Fruit fly (Drosophila melanogaster) whole organism, embryonic: ENCODE measurements around the gene RpL24-like.

Experiments used
- Atf3 ChIP-seq: fragments of 200-800 bp; sonication (Bioruptor generic); optimal IDR thresholded peaks from 3 replicates; lab custom pipeline; 2016; ENCODE audit warnings: missing biosample characterization, missing genetic modification characterization
- B-H2 ChIP-seq: fragments of 200-800 bp; sonication (Bioruptor generic); optimal IDR thresholded peaks from 2 replicates; lab custom pipeline; 2018; ENCODE audit warnings: missing biosample characterization, mild to moderate bottlenecking, missing genetic modification characterization
- BEAF-32 ChIP-seq: fragments of 200-800 bp; sonication (Bioruptor generic); optimal IDR thresholded peaks from 3 replicates; lab custom pipeline; 2017; ENCODE audit warnings: missing biosample characterization, missing genetic modification characterization, mild to moderate bottlenecking, moderate library complexity, missing genetic modification reagents
- CG11085 ChIP-seq: fragments of 200-800 bp; sonication (Bioruptor generic); IDR thresholded peaks from 2 replicates; pipeline ENCODE4 v1.3.6; 2022; ENCODE audit warnings: missing biosample characterization, missing genetic modification characterization
- CG12942 ChIP-seq: fragments of 200-800 bp; sonication (Bioruptor generic); optimal IDR thresholded peaks from 3 replicates; lab custom pipeline; 2016; ENCODE audit warnings: missing biosample characterization, missing genetic modification characterization
- CG14710 ChIP-seq: fragments of 200-800 bp; sonication (Bioruptor generic); optimal IDR thresholded peaks from 3 replicates; lab custom pipeline; 2019; ENCODE audit warnings: missing biosample characterization, mild to moderate bottlenecking, missing genetic modification characterization, moderate library complexity
- CG1603 ChIP-seq: fragments of 200-800 bp; sonication (Bioruptor generic); optimal IDR thresholded peaks from 2 replicates; lab custom pipeline; 2019; ENCODE audit warnings: missing biosample characterization, mild to moderate bottlenecking, missing genetic modification characterization, moderate library complexity
- CG18619 ChIP-seq: fragments of 200-800 bp; sonication (Bioruptor generic); optimal IDR thresholded peaks from 3 replicates; lab custom pipeline; 2017; ENCODE audit warnings: missing biosample characterization, mild to moderate bottlenecking, missing genetic modification characterization
- CG31224 ChIP-seq: fragments of 200-800 bp; sonication (Bioruptor generic); IDR thresholded peaks from 2 replicates; pipeline ENCODE4 v1.3.6; 2022; ENCODE audit warnings: missing biosample characterization, missing genetic modification characterization
- CG32532 ChIP-seq: fragments of 200-800 bp; sonication (Bioruptor generic); IDR thresholded peaks from 2 replicates; pipeline ENCODE4 v1.3.6; 2022; ENCODE audit warnings: missing biosample characterization, missing genetic modification characterization
- CG4707 ChIP-seq: fragments of 200-800 bp; sonication (Bioruptor generic); optimal IDR thresholded peaks from 2 replicates; lab custom pipeline; 2018; ENCODE audit warnings: missing biosample characterization, mild to moderate bottlenecking, missing genetic modification characterization, moderate library complexity
- CG4854 ChIP-seq: fragments of 200-800 bp; sonication (Bioruptor generic); optimal IDR thresholded peaks from 2 replicates; lab custom pipeline; 2016; ENCODE audit warnings: missing biosample characterization, missing genetic modification characterization, inconsistent platforms
- CG7271 ChIP-seq: fragments of 200-800 bp; sonication (Bioruptor generic); optimal IDR thresholded peaks from 2 replicates; lab custom pipeline; 2018; ENCODE audit warnings: missing biosample characterization, mild to moderate bottlenecking, missing genetic modification characterization, moderate library complexity
- CG7786 ChIP-seq: fragments of 200-800 bp; sonication (Bioruptor generic); optimal IDR thresholded peaks from 2 replicates; lab custom pipeline; 2016; ENCODE audit warnings: missing biosample characterization, missing genetic modification characterization
- CG9932 ChIP-seq: fragments of 200-800 bp; sonication (Bioruptor generic); IDR thresholded peaks from 2 replicates; pipeline ENCODE4 v1.3.6; 2022; ENCODE audit warnings: missing biosample characterization, missing genetic modification characterization
- Dip2 ChIP-seq: fragments of 200-800 bp; sonication (Bioruptor generic); IDR thresholded peaks from 2 replicates; pipeline ENCODE4 v1.3.6; 2022; ENCODE audit warnings: missing biosample characterization, missing genetic modification characterization
- Dll ChIP-seq: fragments of 200-800 bp; sonication (Bioruptor generic); IDR thresholded peaks from 4 replicates; pipeline ENCODE4 v1.3.6; 2022; ENCODE audit warnings: missing biosample characterization, missing genetic modification characterization; ENCODE audit not compliant: partially characterized antibody
- Dref ChIP-seq: fragments of 200-800 bp; sonication (Bioruptor generic); IDR thresholded peaks from 2 replicates; pipeline ENCODE4 v1.3.6; 2022; ENCODE audit warnings: missing biosample characterization, missing genetic modification characterization
- ERR ChIP-seq: fragments of 200-800 bp; sonication (Bioruptor generic); optimal IDR thresholded peaks from 2 replicates; lab custom pipeline; 2016; ENCODE audit warnings: missing biosample characterization, missing genetic modification characterization
- Ets97D ChIP-seq: fragments of 200-800 bp; sonication (Bioruptor generic); optimal IDR thresholded peaks from 3 replicates; lab custom pipeline; 2016; ENCODE audit warnings: missing biosample characterization, missing genetic modification characterization
- Hmr ChIP-seq: fragments of 200-800 bp; sonication (Bioruptor generic); optimal IDR thresholded peaks from 3 replicates; lab custom pipeline; 2017; ENCODE audit warnings: mild to moderate bottlenecking, missing biosample characterization, missing genetic modification reagents, missing genetic modification characterization
- MBD-R2 ChIP-seq: fragments of 200-800 bp; sonication (Bioruptor generic); IDR thresholded peaks from 2 replicates; pipeline ENCODE4 v1.3.6; 2022; ENCODE audit warnings: missing biosample characterization, missing genetic modification characterization
- MESR4 ChIP-seq: fragments of 200-800 bp; sonication (Bioruptor generic); optimal IDR thresholded peaks from 2 replicates; lab custom pipeline; 2018; ENCODE audit warnings: missing biosample characterization, mild to moderate bottlenecking, missing genetic modification characterization, moderate library complexity
- MTF-1 ChIP-seq: fragments of 200-800 bp; sonication (Bioruptor generic); optimal IDR thresholded peaks from 2 replicates; lab custom pipeline; 2018; ENCODE audit warnings: missing biosample characterization, mild to moderate bottlenecking, missing genetic modification characterization, borderline replicate concordance
- Mes4 ChIP-seq: fragments of 200-800 bp; sonication (Bioruptor generic); optimal IDR thresholded peaks from 2 replicates; lab custom pipeline; 2016; ENCODE audit warnings: missing biosample characterization, missing genetic modification characterization
- NFAT ChIP-seq: fragments of 200-800 bp; sonication (Bioruptor generic); IDR thresholded peaks from 2 replicates; pipeline ENCODE4 v1.3.6; 2022; ENCODE audit warnings: missing biosample characterization, missing genetic modification characterization
- Optix ChIP-seq: fragments of 200-800 bp; sonication (Bioruptor generic); IDR thresholded peaks from 3 replicates; pipeline ENCODE4 v1.3.6; 2022; ENCODE audit warnings: missing biosample characterization, missing genetic modification characterization
- Rx ChIP-seq: fragments of 200-800 bp; sonication (Bioruptor generic); IDR thresholded peaks from 2 replicates; pipeline ENCODE4 v1.3.6; 2022; ENCODE audit warnings: missing biosample characterization, missing genetic modification characterization
- Scr ChIP-seq: fragments of 200-800 bp; sonication (Bioruptor generic); IDR thresholded peaks from 2 replicates; pipeline ENCODE4 v1.3.6; 2022; ENCODE audit warnings: missing biosample characterization, missing genetic modification characterization; ENCODE audit not compliant: partially characterized antibody
- Spps ChIP-seq: fragments of 200-800 bp; sonication (Bioruptor generic); optimal IDR thresholded peaks from 2 replicates; lab custom pipeline; 2018; ENCODE audit warnings: missing biosample characterization, mild to moderate bottlenecking, missing genetic modification characterization
- ab ChIP-seq: fragments of 200-800 bp; sonication (Bioruptor generic); optimal IDR thresholded peaks from 2 replicates; lab custom pipeline; 2016; ENCODE audit warnings: missing biosample characterization, missing genetic modification characterization
- ac ChIP-seq: fragments of 200-800 bp; sonication (Bioruptor generic); optimal IDR thresholded peaks from 3 replicates; lab custom pipeline; 2017; ENCODE audit warnings: missing biosample characterization, mild to moderate bottlenecking, missing genetic modification characterization
- amos ChIP-seq: fragments of 200-800 bp; sonication (Bioruptor generic); IDR thresholded peaks from 2 replicates; pipeline ENCODE4 v1.3.6; 2022; ENCODE audit warnings: missing biosample characterization, missing genetic modification characterization; ENCODE audit not compliant: partially characterized antibody
- az2 ChIP-seq: fragments of 200-800 bp; sonication (Bioruptor generic); optimal IDR thresholded peaks from 3 replicates; lab custom pipeline; 2016; ENCODE audit warnings: missing biosample characterization, missing genetic modification characterization
- bcd ChIP-seq: fragments of 200-800 bp; sonication (Bioruptor generic); optimal IDR thresholded peaks from 2 replicates; lab custom pipeline; 2017; ENCODE audit warnings: missing biosample characterization, mild to moderate bottlenecking, missing genetic modification characterization
- crp ChIP-seq, 2 experiments: fragments of 200-800 bp; sonication (Bioruptor generic); optimal IDR thresholded peaks; 2 replicates in 1 of 2; 3 replicates in 1 of 2; lab custom pipeline; 2017; ENCODE audit warnings: missing biosample characterization in 2 of 2, missing genetic modification characterization in 2 of 2, mild to moderate bottlenecking in 1 of 2, moderate library complexity in 1 of 2
- cwo ChIP-seq: fragments of 200-800 bp; sonication (Bioruptor generic); optimal IDR thresholded peaks from 3 replicates; lab custom pipeline; 2017; ENCODE audit warnings: missing biosample characterization, missing genetic modification characterization, mild to moderate bottlenecking, moderate library complexity, missing genetic modification reagents
- ems ChIP-seq: fragments of 200-800 bp; sonication (Bioruptor generic); optimal IDR thresholded peaks from 3 replicates; lab custom pipeline; 2016; ENCODE audit warnings: missing biosample characterization, missing genetic modification characterization
- eve ChIP-seq, 2 experiments: fragments of >200 bp; optimal IDR thresholded peaks; 2 replicates each; lab custom pipeline; 2017; ENCODE audit warnings: missing biosample characterization in 2 of 2, missing genetic modification characterization in 2 of 2
- hbn ChIP-seq: fragments of 200-800 bp; sonication (Bioruptor generic); IDR thresholded peaks from 2 replicates; pipeline ENCODE4 v1.3.6; 2022; ENCODE audit warnings: missing biosample characterization, missing genetic modification characterization; ENCODE audit not compliant: partially characterized antibody
- lab ChIP-seq: fragments of 200-800 bp; sonication (Bioruptor generic); optimal IDR thresholded peaks from 3 replicates; lab custom pipeline; 2017; ENCODE audit warnings: missing biosample characterization, missing genetic modification characterization, mild to moderate bottlenecking, moderate library complexity, missing genetic modification reagents
- mld ChIP-seq: fragments of 200-800 bp; sonication (Bioruptor generic); IDR thresholded peaks from 3 replicates; pipeline ENCODE4 v1.3.6; 2022; ENCODE audit warnings: missing biosample characterization, missing genetic modification characterization; ENCODE audit not compliant: partially characterized antibody
- repo ChIP-seq: fragments of 200-800 bp; sonication (Bioruptor generic); optimal IDR thresholded peaks from 2 replicates; lab custom pipeline; 2016; ENCODE audit warnings: missing biosample characterization, missing genetic modification characterization
- rib ChIP-seq: fragments of 200-800 bp; sonication (Bioruptor generic); IDR thresholded peaks from 2 replicates; pipeline ENCODE4 v1.3.6; 2022; ENCODE audit warnings: missing biosample characterization, missing genetic modification characterization
- row ChIP-seq: fragments of 200-800 bp; sonication (Bioruptor generic); IDR thresholded peaks from 3 replicates; pipeline ENCODE4 v1.3.6; 2022; ENCODE audit warnings: missing biosample characterization, missing genetic modification characterization
- slbo ChIP-seq: fragments of 200-800 bp; sonication (Bioruptor generic); IDR thresholded peaks from 2 replicates; pipeline ENCODE4 v1.3.6; 2022; ENCODE audit warnings: missing biosample characterization, missing genetic modification characterization
- stwl ChIP-seq: fragments of 200-800 bp; sonication (Bioruptor generic); optimal IDR thresholded peaks from 3 replicates; lab custom pipeline; 2018; ENCODE audit warnings: missing biosample characterization, mild to moderate bottlenecking, missing genetic modification characterization, moderate library complexity
- trem ChIP-seq: fragments of 200-800 bp; optimal IDR thresholded peaks from 3 replicates; lab custom pipeline; 2019; ENCODE audit warnings: missing biosample characterization, mild to moderate bottlenecking, missing genetic modification characterization, moderate library complexity
- unc-4 ChIP-seq: fragments of 200-800 bp; sonication (Bioruptor generic); IDR thresholded peaks from 2 replicates; pipeline ENCODE4 v1.3.6; 2022; ENCODE audit warnings: missing biosample characterization, missing genetic modification characterization; ENCODE audit not compliant: partially characterized antibody
- zen2 ChIP-seq: fragments of 200-800 bp; sonication (Bioruptor generic); IDR thresholded peaks from 3 replicates; pipeline ENCODE4 v1.3.6; 2022; ENCODE audit warnings: missing biosample characterization, missing genetic modification characterization; ENCODE audit not compliant: partially characterized antibody

Gene RpL24-like

dm6 chr3R:11412371-11412770 is 19.0 kb downstream of the RpL24-like start, which contains the start of gene Ipo9 (continued):
- TF ChIP-seq Ets97D (GFP tag; lab: Kevin White, UChicago) (no peak), Dip2 (no peak), CG4854 (GFP tag; lab: Kevin White, UChicago) (no peak), ERR (GFP tag; lab: Kevin White, UChicago) (no peak), amos (GFP tag; lab: Robert Waterston, UW) (peak; percentile 40; the same call in 1 of the 2 replicates), Optix (GFP tag; lab: Robert Waterston, UW) (no peak), Rx (no peak), mld (GFP tag; lab: Robert Waterston, UW) (0 out of 3 replicates have a peak, but pooled peaks have one; percentile 18), crp (GFP tag; optimal IDR thresholded peaks at IDR 0.05; lab: Kevin White, UChicago) (peak in 1 of 2 experiments; percentile 37), CG12942 (no peak), Mes4 (GFP tag; lab: Kevin White, UChicago) (no peak), ac (GFP tag; lab: Kevin White, UChicago) (no peak), B-H2 (GFP tag; lab: Kevin White, UChicago) (no peak), CG18619 (GFP tag; lab: Kevin White, UChicago) (no peak), repo (GFP tag; lab: Kevin White, UChicago) (no peak), bcd (GFP tag; lab: Kevin White, UChicago) (no peak), rib (GFP tag; lab: Robert Waterston, UW) (peak; percentile 79; the same call in 1 of the 2 replicates), zen2 (GFP tag; lab: Robert Waterston, UW) (no peak), Atf3 (GFP tag; lab: Kevin White, UChicago) (no peak), Hmr (GFP tag; lab: Kevin White, UChicago) (no peak), trem (tag; lab: Kevin White, UChicago) (peak; percentile 12), CG4707 (GFP tag; lab: Kevin White, UChicago) (no peak), hbn (no peak), CG32532 (GFP tag; lab: Robert Waterston, UW) (peak; percentile 22; the same call in 1 of the 2 replicates), CG31224 (GFP tag; lab: Robert Waterston, UW) (no peak), lab (GFP tag; lab: Kevin White, UChicago) (no peak), MESR4 (GFP tag; lab: Kevin White, UChicago) (peak; percentile 27), row (GFP tag; lab: Robert Waterston, UW) (peak; percentile 27; the same call in 2 of the 3 replicates), CG1603 (tag; lab: Kevin White, UChicago) (no peak), ab (GFP tag; lab: Kevin White, UChicago) (no peak), CG7786 (GFP tag; lab: Kevin White, UChicago) (no peak), CG7271 (no peak), NFAT (no peak), Dref (GFP tag; lab: Robert Waterston, UW) (peak; percentile 65), stwl (tag; lab: Kevin White, UChicago) (peak; percentile 41), az2 (GFP tag; lab: Kevin White, UChicago) (no peak), Scr (0 out of 2 replicates have a peak, but pooled peaks have one; percentile 34), CG9932 (GFP tag; lab: Robert Waterston, UW) (peak; percentile 14; the same call in 1 of the 2 replicates), ems (GFP tag; lab: Kevin White, UChicago) (no peak), Dll (GFP tag; lab: Robert Waterston, UW) (0 out of 4 replicates have a peak, but pooled peaks have one; percentile 21), CG14710 (tag; lab: Kevin White, UChicago) (no peak), MBD-R2 (GFP tag; lab: Robert Waterston, UW) (peak; percentile 84), Spps (no peak), eve (GFP tag; optimal IDR thresholded peaks at IDR 0.05; lab: Kevin White, UChicago) (no peak), MTF-1 (GFP tag; lab: Kevin White, UChicago) (no peak), CG11085 (GFP tag; lab: Robert Waterston, UW) (no peak), BEAF-32 (GFP tag; lab: Kevin White, UChicago) (peak; percentile 38), cwo (GFP tag; lab: Kevin White, UChicago) (no peak), unc-4 (GFP tag; lab: Robert Waterston, UW) (0 out of 2 replicates have a peak, but pooled peaks have one; percentile 33), slbo (GFP tag; lab: Robert Waterston, UW) (0 out of 2 replicates have a peak, but pooled peaks have one; percentile 20)
